Fruit fly (Drosophila melanogaster): ENCODE data around the gene slgA.

Gene slgA

DNA sequence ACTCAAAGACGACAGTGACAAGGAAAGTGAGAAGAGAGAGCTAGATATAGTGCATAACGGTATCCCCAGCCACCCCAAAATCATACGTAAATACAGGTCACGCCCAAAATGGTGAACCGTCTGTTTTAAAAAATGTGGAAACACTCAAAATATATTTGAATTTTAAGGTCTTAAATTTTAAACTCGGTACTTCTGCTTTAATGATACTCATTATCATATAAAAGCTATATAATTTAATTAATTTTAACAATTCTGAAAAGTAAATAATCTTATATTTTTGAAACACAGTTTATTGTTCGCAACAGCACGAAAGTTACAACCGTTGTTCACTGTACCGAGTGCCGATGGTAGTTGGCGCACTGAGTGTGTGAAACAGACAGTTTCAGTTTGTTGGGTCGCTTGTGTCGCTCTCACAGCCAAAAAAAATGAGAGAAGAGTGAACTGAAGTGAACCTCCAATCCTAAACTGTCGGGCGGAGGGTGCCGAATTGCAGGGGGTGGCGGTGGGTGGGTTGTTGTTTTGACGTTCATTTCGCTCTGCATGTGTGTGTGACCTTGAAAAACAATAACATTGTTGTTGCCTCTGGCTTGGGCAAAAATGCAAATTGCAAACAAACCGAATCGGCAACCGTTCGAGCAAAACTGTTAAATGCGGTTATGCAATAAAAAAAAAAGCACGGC is 7.4 kb upstream of the slgA start (continued):
- TF ChIP-seq CG6765 (GFP tag; optimal IDR thresholded peaks at IDR 0.05) (peak; percentile 88), toy (GFP tag; IDR thresholded peaks at IDR 0.05) (no peak), CG34224 (GFP tag; IDR thresholded peaks at IDR 0.05; ENCODE audit: partially characterized antibody) (no peak), CG4854 (GFP tag; optimal IDR thresholded peaks at IDR 0.05) (peak; percentile 69), CG1233 (GFP tag; optimal IDR thresholded peaks at IDR 0.05) (peak; percentile 92), Antp (GFP tag; optimal IDR thresholded peaks at IDR 0.05) (peak; percentile 40), Dref (GFP tag; IDR thresholded peaks at IDR 0.05) (no peak), gro (GFP tag; optimal IDR thresholded peaks at IDR 0.05) (peak; percentile 14), lmd (GFP tag; IDR thresholded peaks at IDR 0.05) (peak; percentile 93), CG3407 (GFP tag; optimal IDR thresholded peaks at IDR 0.05) (peak; percentile 88), CG3726 (GFP tag; IDR thresholded peaks at IDR 0.05) (peak; percentile 53; the same call in 1 of the 3 replicates), CG3995 (GFP tag; optimal IDR thresholded peaks at IDR 0.05) (peak; percentile 32), gfzf (GFP tag; optimal IDR thresholded peaks at IDR 0.05) (no peak), CG18619 (GFP tag; optimal IDR thresholded peaks at IDR 0.05) (peak; percentile 91), CG2712 (tag; optimal IDR thresholded peaks at IDR 0.05) (peak; percentile 93), Chrac-16 (GFP tag; optimal IDR thresholded peaks at IDR 0.05) (peak; percentile 87), Tbp (GFP tag; optimal IDR thresholded peaks at IDR 0.05) (no peak), Atf-2 (GFP tag; optimal IDR thresholded peaks at IDR 0.05) (peak; percentile 25), Bgb (GFP tag; IDR thresholded peaks at IDR 0.05; ENCODE audit: partially characterized antibody) (no peak), CG4707 (GFP tag; optimal IDR thresholded peaks at IDR 0.05) (peak; percentile 72), H15 (GFP tag; IDR thresholded peaks at IDR 0.05) (peak; percentile 76; the same call in 2 of the 3 replicates), CG15601 (tag; optimal IDR thresholded peaks at IDR 0.05) (peak; percentile 92), CG8944 (GFP tag; optimal IDR thresholded peaks at IDR 0.05) (peak; percentile 43), caup (GFP tag; optimal IDR thresholded peaks at IDR 0.05; ENCODE audit: severe bottlenecking) (peak; percentile 90), CG14965 (GFP tag; optimal IDR thresholded peaks at IDR 0.05; ENCODE audit: borderline replicate concordance) (no peak), org-1 (GFP tag; optimal IDR thresholded peaks at IDR 0.05) (peak; percentile 91), CG8765 (GFP tag; IDR thresholded peaks at IDR 0.05) (0 out of 2 replicates have a peak, but pooled peaks have one; percentile 45), HLH4C (GFP tag; IDR thresholded peaks at IDR 0.05; ENCODE audit: partially characterized antibody) (no peak), ro (GFP tag; IDR thresholded peaks at IDR 0.05) (no peak; the same call in 1 of the 2 replicates), CG6272 (GFP tag; IDR thresholded peaks at IDR 0.05) (peak; percentile 73), zfh1 (GFP tag; IDR thresholded peaks at IDR 0.05) (peak; percentile 81), Atf3 (GFP tag; optimal IDR thresholded peaks at IDR 0.05) (peak; percentile 3), jigr1 (GFP tag; IDR thresholded peaks at IDR 0.05) (peak; percentile 76; the same call in 2 of the 3 replicates), CG18476 (GFP tag; optimal IDR thresholded peaks at IDR 0.05) (peak; percentile 78), Nf-YA (GFP tag; IDR thresholded peaks at IDR 0.05) (peak; percentile 56), CG6689 (GFP tag; IDR thresholded peaks at IDR 0.05) (peak; percentile 89), CG6254 (GFP tag; optimal IDR thresholded peaks at IDR 0.05) (peak; percentile 81), pros (GFP tag; optimal IDR thresholded peaks at IDR 0.05) (peak; percentile 60), NC2β (GFP tag; optimal IDR thresholded peaks at IDR 0.05) (peak; percentile 17), CG10209 (GFP tag; optimal IDR thresholded peaks at IDR 0.05) (peak; percentile 93), E2f1 (GFP tag; IDR thresholded peaks at IDR 0.05) (peak; percentile 88), Myb (GFP tag; optimal IDR thresholded peaks at IDR 0.05) (no peak), CG18599 (GFP tag; optimal IDR thresholded peaks at IDR 0.05) (peak; percentile 97), CrebB (tag; optimal IDR thresholded peaks at IDR 0.05) (peak; percentile 86), dysf (GFP tag; IDR thresholded peaks at IDR 0.05) (peak; percentile 94), CG1792 (GFP tag; optimal IDR thresholded peaks at IDR 0.05) (no peak), gt (GFP tag; IDR thresholded peaks at IDR 0.05) (no peak), pb (GFP tag; optimal IDR thresholded peaks at IDR 0.05) (no peak), psq (GFP tag; optimal IDR thresholded peaks at IDR 0.05) (peak; percentile 33), Gug (GFP tag; IDR thresholded peaks at IDR 0.05) (peak; percentile 89)

Measured in whole organism, embryonic.